Fruit fly (Drosophila melanogaster) whole organism, prepupa: ENCODE data around the gene CG10874.

ENCODE experiments used
- Blimp-1 ChIP-seq: fragments of 200-800 bp; sonication (Bioruptor generic); optimal IDR thresholded peaks from 3 replicates; lab custom pipeline; 2017; ENCODE audit warnings: missing biosample characterization, missing genetic modification characterization, mild to moderate bottlenecking, moderate library complexity, missing genetic modification reagents
- CG10631 ChIP-seq: fragments of 200-800 bp; sonication (Bioruptor generic); optimal IDR thresholded peaks from 2 replicates; lab custom pipeline; 2016; ENCODE audit warnings: missing biosample characterization, missing genetic modification characterization
- CG11294 ChIP-seq: fragments of 200-800 bp; sonication (Bioruptor generic); IDR thresholded peaks from 2 replicates; pipeline ENCODE4 v1.3.6; 2022; ENCODE audit warnings: missing biosample characterization, missing genetic modification characterization
- CG11902 ChIP-seq: fragments of 200-800 bp; sonication (Bioruptor generic); optimal IDR thresholded peaks from 3 replicates; lab custom pipeline; 2016; ENCODE audit warnings: missing biosample characterization, missing genetic modification characterization
- CG15336 ChIP-seq: fragments of 200-800 bp; sonication (Bioruptor generic); IDR thresholded peaks from 2 replicates; pipeline ENCODE4 v1.3.6; 2022; ENCODE audit warnings: missing biosample characterization, missing genetic modification characterization
- CG16779 ChIP-seq: fragments of 200-800 bp; sonication (Bioruptor generic); optimal IDR thresholded peaks from 3 replicates; lab custom pipeline; 2017; ENCODE audit warnings: missing biosample characterization, mild to moderate bottlenecking, missing genetic modification characterization
- CG3032 ChIP-seq: fragments of 200-800 bp; optimal IDR thresholded peaks from 2 replicates; lab custom pipeline; 2019; ENCODE audit warnings: missing biosample characterization, mild to moderate bottlenecking, missing genetic modification characterization, moderate library complexity
- CG31627 ChIP-seq: fragments of 200-800 bp; sonication (Bioruptor generic); optimal IDR thresholded peaks from 3 replicates; lab custom pipeline; 2016; ENCODE audit warnings: missing biosample characterization, missing genetic modification characterization
- CG32006 ChIP-seq: fragments of 200-800 bp; sonication (Bioruptor generic); optimal IDR thresholded peaks from 3 replicates; lab custom pipeline; 2017; ENCODE audit warnings: missing biosample characterization, mild to moderate bottlenecking, missing genetic modification characterization
- CG34406 ChIP-seq: fragments of 200-800 bp; sonication (Bioruptor generic); optimal IDR thresholded peaks from 3 replicates; lab custom pipeline; 2016; ENCODE audit warnings: missing biosample characterization, missing genetic modification characterization
- CG4318 ChIP-seq: fragments of 200-800 bp; sonication (Bioruptor generic); optimal IDR thresholded peaks from 3 replicates; lab custom pipeline; 2017; ENCODE audit warnings: missing biosample characterization, mild to moderate bottlenecking, missing genetic modification characterization
- CG6792 ChIP-seq: fragments of 200-800 bp; sonication (Bioruptor generic); optimal IDR thresholded peaks from 3 replicates; lab custom pipeline; 2016; ENCODE audit warnings: missing biosample characterization, missing genetic modification characterization
- CG6854 ChIP-seq: fragments of 200-800 bp; sonication (Bioruptor generic); optimal IDR thresholded peaks from 2 replicates; lab custom pipeline; 2017; ENCODE audit warnings: missing biosample characterization, mild to moderate bottlenecking, missing genetic modification characterization
- CG7368 ChIP-seq: fragments of 200-800 bp; sonication (Bioruptor generic); optimal IDR thresholded peaks from 3 replicates; lab custom pipeline; 2016; ENCODE audit warnings: missing biosample characterization, missing genetic modification characterization
- CG8319 ChIP-seq: fragments of 200-800 bp; sonication (Bioruptor generic); optimal IDR thresholded peaks from 3 replicates; lab custom pipeline; 2016; ENCODE audit warnings: missing biosample characterization, missing genetic modification characterization
- CG8632 ChIP-seq: fragments of 200-800 bp; sonication (Bioruptor generic); optimal IDR thresholded peaks from 3 replicates; lab custom pipeline; 2016; ENCODE audit warnings: missing biosample characterization, missing genetic modification characterization
- Eip75B ChIP-seq: fragments of 200-800 bp; sonication (Bioruptor generic); optimal IDR thresholded peaks from 3 replicates; lab custom pipeline; 2016; ENCODE audit warnings: missing biosample characterization, missing genetic modification characterization
- Eip93F ChIP-seq: fragments of 200-800 bp; sonication (Bioruptor generic); optimal IDR thresholded peaks from 2 replicates; lab custom pipeline; 2016; ENCODE audit warnings: missing biosample characterization, mild to moderate bottlenecking, missing genetic modification characterization
- Ets21C ChIP-seq: fragments of 200-800 bp; sonication (Bioruptor generic); optimal IDR thresholded peaks from 3 replicates; lab custom pipeline; 2016; ENCODE audit warnings: missing biosample characterization, missing genetic modification characterization
- Hr38 ChIP-seq: sonication (Bioruptor generic); optimal IDR thresholded peaks from 2 replicates; lab custom pipeline; 2016; ENCODE audit warnings: missing biosample characterization, missing genetic modification characterization
- Hr39 ChIP-seq: fragments of 200-800 bp; sonication (Bioruptor generic); optimal IDR thresholded peaks from 2 replicates; lab custom pipeline; 2016; ENCODE audit warnings: missing biosample characterization, missing genetic modification characterization
- Hr4 ChIP-seq: fragments of 200-800 bp; sonication (Bioruptor generic); optimal IDR thresholded peaks from 3 replicates; lab custom pipeline; 2016; ENCODE audit warnings: missing biosample characterization, missing genetic modification characterization
- Lpt ChIP-seq: fragments of 200-800 bp; sonication (Bioruptor generic); optimal IDR thresholded peaks from 3 replicates; lab custom pipeline; 2016; ENCODE audit warnings: missing biosample characterization, missing genetic modification characterization
- Met ChIP-seq: fragments of 200-800 bp; sonication (Bioruptor generic); optimal IDR thresholded peaks from 3 replicates; lab custom pipeline; 2016; ENCODE audit warnings: missing biosample characterization, missing genetic modification characterization
- OdsH ChIP-seq: fragments of 200-800 bp; sonication (Bioruptor generic); optimal IDR thresholded peaks from 3 replicates; lab custom pipeline; 2016; ENCODE audit warnings: missing biosample characterization, missing genetic modification characterization
- Smox ChIP-seq: fragments of 200-800 bp; sonication (Bioruptor generic); optimal IDR thresholded peaks from 3 replicates; lab custom pipeline; 2016; ENCODE audit warnings: missing biosample characterization, missing genetic modification characterization
- Sox102F ChIP-seq: fragments of 200-800 bp; sonication (Bioruptor generic); optimal IDR thresholded peaks from 2 replicates; lab custom pipeline; 2016; ENCODE audit warnings: missing biosample characterization, mild to moderate bottlenecking, missing genetic modification characterization
- Sox14 ChIP-seq: fragments of 200-800 bp; sonication (Bioruptor generic); optimal IDR thresholded peaks from 3 replicates; lab custom pipeline; 2016; ENCODE audit warnings: missing biosample characterization, missing genetic modification characterization
- Sox15 ChIP-seq: fragments of 200-800 bp; sonication (Bioruptor generic); optimal IDR thresholded peaks from 3 replicates; lab custom pipeline; 2016; ENCODE audit warnings: missing biosample characterization, missing genetic modification characterization
- achi ChIP-seq: fragments of 200-800 bp; sonication (Bioruptor generic); optimal IDR thresholded peaks from 3 replicates; lab custom pipeline; 2016; ENCODE audit warnings: missing biosample characterization, missing genetic modification characterization
- dac ChIP-seq: fragments of 200-800 bp; sonication (Bioruptor generic); optimal IDR thresholded peaks from 2 replicates; lab custom pipeline; 2017; ENCODE audit warnings: missing biosample characterization, mild to moderate bottlenecking, missing genetic modification characterization
- dsx ChIP-seq: fragments of 200-800 bp; optimal IDR thresholded peaks from 3 replicates; lab custom pipeline; 2019; ENCODE audit warnings: missing biosample characterization, mild to moderate bottlenecking, missing genetic modification characterization, moderate library complexity; ENCODE audit not compliant: poor library complexity, severe bottlenecking
- fd85E ChIP-seq: fragments of 200-800 bp; sonication (Bioruptor generic); optimal IDR thresholded peaks from 3 replicates; lab custom pipeline; 2016; ENCODE audit warnings: missing biosample characterization, missing genetic modification characterization
- fkh ChIP-seq: fragments of 200-800 bp; sonication (Bioruptor generic); optimal IDR thresholded peaks from 3 replicates; lab custom pipeline; 2017; ENCODE audit warnings: missing biosample characterization, mild to moderate bottlenecking, missing genetic modification characterization, moderate library complexity
- lz ChIP-seq: fragments of 200-800 bp; sonication (Bioruptor generic); optimal IDR thresholded peaks from 3 replicates; lab custom pipeline; 2016; ENCODE audit warnings: missing biosample characterization, missing genetic modification characterization
- pdm3 ChIP-seq: fragments of 200-800 bp; sonication (Bioruptor generic); optimal IDR thresholded peaks from 3 replicates; lab custom pipeline; 2016; ENCODE audit warnings: missing biosample characterization, missing genetic modification characterization
- spab ChIP-seq: fragments of 200-800 bp; sonication (Bioruptor generic); optimal IDR thresholded peaks from 2 replicates; lab custom pipeline; 2017; ENCODE audit warnings: missing biosample characterization, mild to moderate bottlenecking, missing genetic modification characterization, missing genetic modification reagents
- ss ChIP-seq, 2 experiments: fragments of 200-800 bp; sonication (Bioruptor generic); optimal IDR thresholded peaks; 2 replicates in 1 of 2; 3 replicates in 1 of 2; lab custom pipeline; 2017 to 2018; ENCODE audit warnings: mild to moderate bottlenecking in 2 of 2, missing biosample characterization in 2 of 2, missing genetic modification characterization in 2 of 2, moderate library complexity in 1 of 2
- svp ChIP-seq: fragments of 200-800 bp; sonication (Bioruptor generic); peaks from one replicate; lab custom pipeline; 2016; ENCODE audit warnings: missing biosample characterization, missing genetic modification characterization
- topi ChIP-seq: fragments of 200-800 bp; sonication (Bioruptor generic); optimal IDR thresholded peaks from 3 replicates; lab custom pipeline; 2016; ENCODE audit warnings: missing biosample characterization, missing genetic modification characterization
- vri ChIP-seq: fragments of 200-800 bp; sonication (Bioruptor generic); optimal IDR thresholded peaks from 3 replicates; lab custom pipeline; 2016; ENCODE audit warnings: missing biosample characterization, mild to moderate bottlenecking, missing genetic modification characterization

Gene CG10874

dm6 chr2L:2180120-2180539 lies 12.1 kb downstream of the CG10874 start (continued):
- no peak for TF ChIP-seq Hr38 (GFP tag; lab: Kevin White, UChicago)
- peak; percentile 65 for TF ChIP-seq dac (GFP tag; lab: Kevin White, UChicago)
- TF ChIP-seq CG15336 = peak; percentile 92
- TF ChIP-seq lz (GFP tag; lab: Kevin White, UChicago) = peak; percentile 81
- peak; percentile 94 for TF ChIP-seq svp
- peak; percentile 72 for TF ChIP-seq CG8319 (GFP tag; lab: Kevin White, UChicago)
- TF ChIP-seq spab (GFP tag; lab: Kevin White, UChicago) = peak; percentile 79
- peak; percentile 73 for TF ChIP-seq CG11902
- peak; percentile 89 for TF ChIP-seq achi (GFP tag; lab: Kevin White, UChicago)
- peak; percentile 35 for TF ChIP-seq fd85E (GFP tag; lab: Kevin White, UChicago)
- peak; percentile 85 for TF ChIP-seq topi
- peak; percentile 74 for TF ChIP-seq Sox15 (GFP tag; lab: Kevin White, UChicago)
- peak; percentile 16 for TF ChIP-seq fkh (GFP tag; lab: Kevin White, UChicago)
- TF ChIP-seq Hr4 (GFP tag; lab: Kevin White, UChicago) = peak; percentile 82
- peak; percentile 72 to 83 for TF ChIP-seq ss (GFP tag; optimal IDR thresholded peaks at IDR 0.05; lab: Kevin White, UChicago)
- no peak for TF ChIP-seq Eip93F (GFP tag; lab: Kevin White, UChicago)
- peak; percentile 84 for TF ChIP-seq dsx (GFP tag; lab: Kevin White, UChicago)
- TF ChIP-seq CG11294 (GFP tag; lab: Robert Waterston, UW) = peak; percentile 76
- peak; percentile 55 for TF ChIP-seq vri (GFP tag; lab: Kevin White, UChicago)
- peak; percentile 87 for TF ChIP-seq OdsH (GFP tag; lab: Kevin White, UChicago)
- TF ChIP-seq Lpt (GFP tag; lab: Kevin White, UChicago) = peak; percentile 81
- TF ChIP-seq CG4318 (GFP tag; lab: Kevin White, UChicago) = peak; percentile 78
- TF ChIP-seq Blimp-1 (GFP tag; lab: Kevin White, UChicago) = peak; percentile 12
- peak; percentile 77 for TF ChIP-seq CG7368 (GFP tag; lab: Kevin White, UChicago)
- peak; percentile 79 for TF ChIP-seq Smox (GFP tag; lab: Kevin White, UChicago)
- TF ChIP-seq Met (GFP tag; lab: Kevin White, UChicago) = peak; percentile 76
- TF ChIP-seq CG8632 (GFP tag; lab: Kevin White, UChicago) = peak; percentile 84
- TF ChIP-seq pdm3 (GFP tag; lab: Kevin White, UChicago) = peak; percentile 86
- TF ChIP-seq Eip75B (GFP tag; lab: Kevin White, UChicago) = peak; percentile 87
- TF ChIP-seq CG3032 (tag; lab: Kevin White, UChicago) = peak; percentile 86
- TF ChIP-seq CG32006 = peak; percentile 89
- peak; percentile 83 for TF ChIP-seq CG10631 (GFP tag; lab: Kevin White, UChicago)
- TF ChIP-seq CG6792 (GFP tag; lab: Kevin White, UChicago) = peak; percentile 86
- peak; percentile 54 for TF ChIP-seq Ets21C (GFP tag; lab: Kevin White, UChicago)
- TF ChIP-seq CG16779 (tag; lab: Kevin White, UChicago) = peak; percentile 72
- TF ChIP-seq CG31627 (GFP tag; lab: Kevin White, UChicago) = peak; percentile 67
- peak; percentile 70 for TF ChIP-seq Hr39
- TF ChIP-seq Sox102F = peak; percentile 80
- peak; percentile 87 for TF ChIP-seq CG34406
- TF ChIP-seq Sox14 (GFP tag; lab: Kevin White, UChicago) = peak; percentile 82

dm6 chr2L:2179366-2179765 lies 12.8 kb downstream of the CG10874 start:
- TF ChIP-seq vri (GFP tag; lab: Kevin White, UChicago) (peak; percentile 19), fkh (GFP tag; lab: Kevin White, UChicago) (peak; percentile 34), CG6854 (GFP tag; lab: Kevin White, UChicago) (no peak)
